Fruit fly (Drosophila melanogaster) whole organism: ENCODE data around the gene CG31898.

Experiments
- CG8478 ChIP-seq: fragments of >200 bp; optimal IDR thresholded peaks from 2 replicates; lab custom pipeline; 2018; ENCODE audit warnings: inconsistent platforms
- Dll ChIP-seq: fragments of >200 bp; optimal IDR thresholded peaks from 2 replicates; lab custom pipeline; 2017
- EcR ChIP-seq, 2 experiments: fragments of >200 bp; optimal IDR thresholded peaks; 2 replicates each; lab custom pipeline; 2017; ENCODE audit warnings: missing biosample characterization in 2 of 2, missing genetic modification characterization in 2 of 2, missing genetic modification reagents in 2 of 2
- pan ChIP-seq: fragments of >200 bp; optimal IDR thresholded peaks from 2 replicates; lab custom pipeline; 2017
- psq ChIP-seq: fragments of >200 bp; optimal IDR thresholded peaks from 2 replicates; lab custom pipeline; 2017
- usp ChIP-seq: fragments of >200 bp; optimal IDR thresholded peaks from 2 replicates; lab custom pipeline; 2017; ENCODE audit warnings: missing biosample characterization, missing genetic modification characterization, mixed read lengths

CG31898 gene

DNA sequence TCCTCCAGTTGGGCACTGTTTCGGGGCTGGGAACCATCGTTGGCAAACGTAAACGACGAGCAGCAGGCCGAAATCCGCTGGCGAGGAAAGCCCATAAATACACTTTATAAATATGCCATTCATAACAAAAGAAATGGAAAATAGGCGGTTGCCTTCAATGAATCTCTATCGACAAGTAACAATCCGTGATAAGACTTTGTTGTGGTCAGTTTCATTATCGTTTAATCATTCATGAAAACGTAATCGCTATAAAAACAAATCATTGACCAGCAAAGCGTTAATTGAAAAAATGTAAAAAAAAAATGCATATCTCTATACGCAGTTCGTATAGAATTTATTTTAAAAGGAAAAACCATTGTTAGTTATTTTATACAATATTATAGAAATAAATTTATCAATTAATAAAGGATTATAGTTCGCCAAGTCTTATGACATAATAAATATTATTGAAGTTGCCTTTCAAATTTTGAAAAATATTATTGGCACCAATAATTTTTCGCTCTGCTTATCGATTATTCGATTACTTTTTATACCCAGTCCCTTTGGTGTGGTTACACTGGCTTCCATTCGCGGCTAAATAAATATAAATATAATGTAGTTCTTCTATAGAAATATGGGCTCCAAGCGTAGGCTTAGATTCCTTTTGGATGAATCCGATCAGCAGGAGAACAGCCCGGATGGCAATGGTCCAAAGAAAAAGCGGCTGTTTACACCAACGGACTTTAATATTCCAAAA lies at the start of gene CG31898:
CG31898 (plus strand) TSS at position 559 of the 736 bp plus-strand sequence.
- TF ChIP-seq CG8478 (no peak), EcR (GFP tag; optimal IDR thresholded peaks at IDR 0.05; lab: Kevin White, UChicago) (no peak), usp (no peak), Dll (lab: Kevin White, UChicago) (no peak), psq (lab: Kevin White, UChicago) (no peak), pan (no peak)

DNA sequence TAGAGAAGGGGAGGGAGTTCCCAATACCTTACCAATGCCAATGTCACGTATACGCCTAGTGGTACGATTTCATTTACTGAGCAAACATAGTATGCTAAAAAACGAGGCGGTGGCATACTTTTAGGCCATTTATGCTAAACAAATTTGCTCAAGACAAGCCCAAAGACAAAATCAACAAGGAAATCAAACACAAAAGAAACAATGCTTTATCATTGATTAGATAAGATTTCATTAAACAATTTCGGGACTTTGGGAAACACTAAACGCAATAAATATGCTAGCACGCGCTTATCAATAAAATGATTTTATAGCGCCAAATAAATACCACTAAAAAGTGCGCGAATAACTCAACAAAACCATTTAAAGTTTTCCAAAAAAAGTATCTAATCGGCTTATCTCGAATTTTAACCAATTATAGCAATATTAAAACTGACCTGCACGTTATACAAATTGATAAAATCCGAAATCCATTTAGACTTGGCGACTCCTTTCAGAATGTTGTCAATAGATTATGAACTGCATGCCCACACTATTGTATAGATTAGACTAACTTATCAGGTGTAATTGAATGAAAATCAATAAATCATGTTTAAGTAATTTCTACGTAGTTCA lies 49.6 kb upstream of the CG31898 start:
- TF ChIP-seq usp: no peak
- TF ChIP-seq pan: no peak
- TF ChIP-seq EcR (GFP tag; optimal IDR thresholded peaks at IDR 0.05; lab: Kevin White, UChicago): no peak
- TF ChIP-seq CG8478: no peak
- no peak for TF ChIP-seq psq (lab: Kevin White, UChicago)
- no peak for TF ChIP-seq Dll (lab: Kevin White, UChicago)

DNA sequence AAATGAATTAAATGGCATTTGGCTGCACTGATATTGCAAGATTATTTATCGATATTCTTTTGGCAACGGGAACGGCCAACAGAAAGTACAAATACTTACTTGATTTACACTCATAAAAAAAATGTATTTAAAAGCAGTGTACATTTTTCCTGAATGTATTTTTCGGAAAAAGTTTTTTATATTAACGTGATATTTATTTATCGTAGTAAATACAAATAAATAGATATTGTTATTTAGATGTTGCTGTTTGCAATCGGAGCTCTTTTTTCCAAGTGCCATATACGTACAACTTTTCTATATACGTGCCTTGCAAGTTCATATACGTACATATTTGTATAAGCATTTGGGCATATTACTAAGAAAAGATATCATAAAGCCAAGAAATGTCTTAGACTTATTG lies 48.9 kb upstream of the CG31898 start:
- TF ChIP-seq psq (lab: Kevin White, UChicago) (no peak), Dll (lab: Kevin White, UChicago) (no peak), usp (no peak), CG8478 (no peak), EcR (GFP tag; optimal IDR thresholded peaks at IDR 0.05; lab: Kevin White, UChicago) (no peak), pan (no peak)

DNA sequence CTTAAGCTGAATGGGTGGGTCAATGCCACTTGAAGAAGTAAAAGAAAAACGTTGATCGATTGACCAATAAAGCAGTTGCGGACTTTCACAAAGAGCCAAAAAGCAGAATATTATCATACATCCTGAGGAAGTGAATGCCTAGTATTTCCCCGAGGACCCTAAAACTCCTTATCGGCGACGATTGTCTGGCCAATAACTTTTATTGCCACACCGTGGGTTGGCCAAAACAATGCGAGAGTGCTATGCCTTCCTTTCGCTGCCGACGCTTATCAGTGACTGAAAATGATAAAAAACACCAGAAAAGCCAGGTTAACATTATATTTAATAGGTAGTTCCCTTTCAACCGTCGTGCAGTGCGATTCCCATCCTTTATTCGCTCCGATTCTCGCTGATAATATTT lies 48.4 kb upstream of the CG31898 start, which contains the start of gene Mur29B:
Mur29B (plus strand) TSS at position 324 of the 400 bp plus-strand sequence.
- TF ChIP-seq Dll (lab: Kevin White, UChicago) (no peak), usp (no peak), EcR (GFP tag; optimal IDR thresholded peaks at IDR 0.05; lab: Kevin White, UChicago) (no peak), psq (lab: Kevin White, UChicago) (no peak), CG8478 (no peak), pan (no peak)

DNA sequence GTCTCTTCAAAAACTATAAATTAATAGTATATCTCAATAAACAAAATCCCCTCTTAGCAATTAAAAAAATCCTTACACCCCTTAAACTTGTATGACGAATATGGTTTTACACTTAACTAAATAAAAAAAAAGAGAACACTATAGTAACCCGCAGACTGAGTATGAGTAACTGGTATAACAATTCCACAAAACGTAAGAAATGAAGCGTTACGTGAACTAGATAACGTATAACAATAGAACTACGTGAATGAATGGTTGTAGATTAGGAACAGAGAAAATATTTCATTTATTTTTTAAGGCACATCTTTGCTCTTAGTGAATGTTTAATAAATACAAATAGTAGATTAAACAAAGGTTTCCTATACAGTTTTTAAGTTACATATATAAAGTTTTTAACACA lies 44.8 kb upstream of the CG31898 start:
- no peak for TF ChIP-seq psq (lab: Kevin White, UChicago)
- no peak for TF ChIP-seq CG8478
- no peak for TF ChIP-seq pan
- TF ChIP-seq Dll (lab: Kevin White, UChicago): no peak
- TF ChIP-seq usp: no peak
- no peak for TF ChIP-seq EcR (GFP tag; optimal IDR thresholded peaks at IDR 0.05; lab: Kevin White, UChicago)

DNA sequence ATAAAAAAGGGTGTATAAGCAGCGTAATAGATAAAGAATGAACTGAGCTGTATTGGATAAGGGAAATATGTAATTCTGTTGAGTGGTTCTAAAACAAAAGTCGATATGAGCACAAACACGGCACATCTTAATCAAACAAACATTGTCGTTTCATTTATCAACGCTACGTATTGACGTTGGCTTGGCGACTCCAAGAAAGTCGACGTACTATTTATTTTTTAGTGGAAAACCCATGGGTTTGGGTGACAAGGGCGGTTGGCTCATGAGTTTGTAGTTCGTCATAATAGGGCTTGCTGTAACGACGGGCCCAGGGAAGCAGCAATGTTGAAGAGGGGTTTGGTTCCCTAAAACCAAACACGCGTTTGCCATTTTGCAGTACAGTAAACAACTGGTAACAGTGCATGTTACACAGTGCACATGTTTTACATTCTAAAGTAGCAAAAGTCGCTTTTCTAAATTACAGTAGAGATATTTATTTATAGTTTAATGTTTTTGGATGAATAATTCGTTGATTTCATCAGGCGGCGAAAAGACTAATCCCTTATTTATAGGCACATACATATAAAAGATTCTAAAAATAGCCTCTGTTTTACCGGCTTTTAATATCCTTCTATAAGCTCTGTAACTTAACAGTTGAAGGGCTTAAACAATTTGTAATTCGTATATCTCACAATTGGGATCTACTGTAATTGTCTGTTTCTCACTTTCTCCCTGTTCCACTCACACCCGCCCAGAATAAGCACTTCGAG lies 38.8 kb upstream of the CG31898 start:
- TF ChIP-seq usp: no peak
- TF ChIP-seq EcR (GFP tag; optimal IDR thresholded peaks at IDR 0.05; lab: Kevin White, UChicago): no peak
- no peak for TF ChIP-seq psq (lab: Kevin White, UChicago)
- no peak for TF ChIP-seq pan
- no peak for TF ChIP-seq Dll (lab: Kevin White, UChicago)
- TF ChIP-seq CG8478: no peak

DNA sequence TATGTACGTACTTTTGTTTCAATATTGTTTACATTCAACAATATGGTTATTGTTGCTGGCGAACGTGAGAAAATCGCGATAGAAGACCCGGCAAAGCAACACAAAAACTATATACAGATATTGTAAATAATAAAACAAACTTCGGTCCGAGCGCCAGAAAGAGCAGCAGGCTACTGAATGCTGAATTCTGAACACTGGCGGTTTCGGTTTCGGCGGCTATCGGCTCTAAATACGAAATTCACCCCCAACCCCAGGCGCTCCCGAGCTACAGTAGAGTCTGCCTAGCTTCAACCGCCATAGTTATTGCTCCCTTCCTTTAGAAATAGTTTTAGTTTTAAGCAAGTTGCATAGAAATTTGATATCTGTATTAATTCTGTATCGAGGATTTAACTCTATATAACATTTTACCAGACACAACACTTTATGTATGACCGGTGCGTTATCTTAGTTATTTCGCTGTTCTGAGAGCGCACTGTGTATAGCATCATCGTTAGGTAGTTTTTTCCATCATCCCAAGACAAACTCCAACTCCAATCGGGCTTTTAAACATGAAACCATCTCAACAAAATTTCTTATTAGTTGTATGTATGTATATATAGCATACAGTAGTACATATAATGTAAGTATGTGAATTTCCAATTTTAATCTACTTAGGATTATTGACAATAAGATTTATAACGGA lies 37.8 kb upstream of the CG31898 start, which contains the start of gene CG7627:
CG7627 (minus strand) TSS at position 197 of the 682 bp plus-strand sequence.
- TF ChIP-seq CG8478 (no peak), psq (lab: Kevin White, UChicago) (no peak), EcR (GFP tag; optimal IDR thresholded peaks at IDR 0.05; lab: Kevin White, UChicago) (no peak), pan (no peak), usp (no peak), Dll (lab: Kevin White, UChicago) (no peak)

DNA sequence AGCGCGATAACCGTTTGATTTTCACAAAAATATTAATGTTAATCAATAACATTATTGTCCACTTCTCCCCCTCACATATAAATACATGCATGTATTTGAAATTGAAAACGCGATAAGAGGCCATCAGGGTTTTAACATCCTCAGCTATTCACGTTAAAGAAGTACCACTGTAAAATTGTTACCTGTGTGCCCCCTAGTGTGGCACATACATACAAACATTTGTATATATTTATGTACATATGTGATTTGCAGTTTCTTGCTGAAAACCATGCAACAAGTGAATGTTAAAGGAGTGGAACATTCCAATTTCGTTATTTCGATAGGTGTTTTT lies 37.3 kb upstream of the CG31898 start:
- no peak for TF ChIP-seq pan
- no peak for TF ChIP-seq Dll (lab: Kevin White, UChicago)
- TF ChIP-seq CG8478: no peak
- TF ChIP-seq usp: no peak
- no peak for TF ChIP-seq EcR (GFP tag; optimal IDR thresholded peaks at IDR 0.05; lab: Kevin White, UChicago)
- no peak for TF ChIP-seq psq (lab: Kevin White, UChicago)

DNA sequence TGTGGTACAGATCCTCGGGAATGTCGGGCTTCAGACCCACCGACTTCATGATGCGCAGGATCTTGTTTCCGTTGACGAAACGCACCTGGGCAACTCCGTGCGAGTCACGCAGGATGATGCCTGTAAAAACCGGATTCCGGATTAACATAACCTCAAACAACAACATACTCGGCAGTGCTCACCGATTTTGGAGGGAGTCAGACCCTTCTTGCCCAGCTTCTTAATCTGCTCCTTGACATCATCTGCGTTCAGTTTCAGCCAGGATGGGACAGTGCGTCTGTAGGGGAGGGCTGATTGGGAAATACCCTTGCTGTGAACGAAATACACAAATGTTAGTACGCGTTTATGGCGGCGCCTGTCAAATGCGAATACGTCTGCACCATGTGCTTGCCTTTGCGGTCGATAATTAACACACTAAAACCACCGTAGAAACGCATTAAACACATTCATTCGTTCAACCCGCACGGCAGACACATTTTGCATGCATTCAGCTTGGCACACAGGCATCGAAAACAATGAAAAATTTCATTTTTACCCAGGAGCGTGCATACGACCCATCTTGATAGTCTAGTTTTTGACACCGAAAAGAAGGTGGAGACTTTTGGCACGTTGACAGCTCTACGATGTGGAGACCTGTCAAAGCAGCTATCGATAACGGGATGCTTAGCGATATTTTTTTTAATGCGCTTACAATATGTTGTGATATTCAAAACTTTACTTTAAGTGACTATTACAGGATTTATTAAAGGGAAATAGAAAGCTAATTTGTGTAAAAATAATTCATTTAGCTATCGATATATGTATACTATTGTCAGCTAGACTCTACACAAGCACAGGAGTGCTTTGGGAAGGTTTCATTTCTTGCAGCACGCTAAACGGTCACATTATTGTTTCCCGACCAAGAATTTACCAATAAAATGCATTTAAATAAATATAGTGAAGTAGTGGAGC lies 35.9 kb upstream of the CG31898 start, which contains the start of the genes RpS13 and CSN8:
RpS13 (minus strand) TSS at position 657 of the 951 bp plus-strand sequence.
CSN8 (plus strand) TSS at position 850 of the 951 bp plus-strand sequence.
- no peak for TF ChIP-seq CG8478
- no peak for TF ChIP-seq pan
- no peak for TF ChIP-seq EcR (GFP tag; optimal IDR thresholded peaks at IDR 0.05; lab: Kevin White, UChicago)
- TF ChIP-seq usp: no peak
- no peak for TF ChIP-seq psq (lab: Kevin White, UChicago)
- no peak for TF ChIP-seq Dll (lab: Kevin White, UChicago)

DNA sequence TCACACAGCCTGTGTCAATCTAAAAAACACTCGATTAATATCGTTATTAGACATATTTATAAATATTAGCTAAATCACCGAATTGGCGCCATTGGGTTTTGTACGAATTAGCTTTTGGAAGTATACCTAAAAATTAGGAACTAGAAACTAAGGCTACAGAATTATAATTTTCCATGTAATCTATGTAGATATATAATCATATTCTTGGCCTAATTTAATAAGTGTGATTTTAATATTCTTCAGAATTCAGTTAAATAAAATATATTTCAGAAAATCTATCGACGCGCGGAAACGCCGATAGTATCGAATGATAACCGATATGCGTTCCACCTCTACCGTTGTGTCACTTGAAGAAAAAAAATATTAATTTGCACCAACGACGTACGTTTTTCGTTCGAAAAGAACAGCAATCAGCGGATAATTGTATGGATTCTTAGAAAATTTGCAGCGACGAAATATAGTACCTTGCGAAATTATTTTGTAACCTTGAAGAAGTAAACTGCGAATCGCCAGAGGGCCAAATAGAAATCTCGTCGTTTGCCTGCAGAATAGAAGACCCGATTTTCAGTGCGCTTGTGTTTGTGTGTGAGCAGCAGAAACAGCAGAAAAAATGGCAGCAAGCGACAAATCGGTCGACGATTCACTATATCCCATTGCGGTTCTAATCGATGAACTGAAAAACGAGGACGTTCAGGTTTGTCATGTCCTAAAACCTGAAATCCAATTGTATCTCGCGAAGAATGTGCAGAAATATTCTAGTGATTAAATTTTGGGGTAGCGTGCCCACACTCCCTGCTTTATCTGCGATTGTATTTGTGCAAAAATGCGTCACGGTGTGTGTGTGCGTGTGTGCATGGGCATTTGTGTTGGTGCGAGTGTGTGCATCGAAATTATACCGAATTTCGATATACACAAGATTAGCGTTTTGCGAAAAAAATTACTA lies 34.2 kb upstream of the CG31898 start, which contains the start of gene Pp2A-29B:
Pp2A-29B (plus strand) TSS at position 338 of the 943 bp plus-strand sequence.
- TF ChIP-seq psq (lab: Kevin White, UChicago): no peak
- no peak for TF ChIP-seq pan
- TF ChIP-seq CG8478: no peak
- TF ChIP-seq usp: no peak
- TF ChIP-seq Dll (lab: Kevin White, UChicago): no peak
- no peak for TF ChIP-seq EcR (GFP tag; optimal IDR thresholded peaks at IDR 0.05; lab: Kevin White, UChicago)
